Fruit fly (Drosophila melanogaster) whole organism, wandering third instar larva: ENCODE data around the gene CG42304.

Experiments used
- Abd-B ChIP-seq: fragments of >200 bp; optimal IDR thresholded peaks from 2 replicates; lab custom pipeline; 2017; ENCODE audit warnings: missing biosample characterization, missing genetic modification characterization
- Mio ChIP-seq: sonication (Bioruptor generic); optimal IDR thresholded peaks from 2 replicates; lab custom pipeline; 2016; ENCODE audit warnings: missing biosample characterization, missing genetic modification characterization
- tai ChIP-seq: sonication (Bioruptor generic); optimal IDR thresholded peaks from 2 replicates; lab custom pipeline; 2016; ENCODE audit warnings: missing biosample characterization, missing genetic modification characterization

dm6 chr3L:2651800-2652199 lies at the start of gene CG42304, which contains the start of the genes ProRS-m and Snup:
- TF ChIP-seq Abd-B = no peak
- no peak for TF ChIP-seq Mio (GFP tag; lab: Kevin White, UChicago)
- TF ChIP-seq tai (GFP tag; lab: Kevin White, UChicago) = no peak
